Worm (Caenorhabditis elegans) whole organism, L4/young adult: Measurements from ENCODE around the gene dlat-2.

Experiments used
- W03F9.2 ChIP-seq: fragments of 150-350 bp; optimal IDR thresholded peaks from 2 replicates; lab custom pipeline; 2014; ENCODE audit warnings: missing biosample characterization, missing genetic modification characterization
- him-1 ChIP-seq: sonication (generic microtip); optimal IDR thresholded peaks from 2 replicates; lab custom pipeline; 2016; ENCODE audit warnings: missing genotype, missing genetic modification reagents, missing genetic modification characterization, missing compliant biosample characterization

- TF ChIP-seq him-1 (tag; lab: Kevin White, UChicago) = no peak
- no peak for TF ChIP-seq W03F9.2 (tag; lab: Kevin White, UChicago)
Observed at ce11 chrIV:17382029-17382428, 1.6 kb downstream of the dlat-2 start, which contains the start of gene C30H6.8.
